Worm (Caenorhabditis elegans) whole organism, midembryonic: ENCODE measurements around the gene rpl-15.

Experiments
- flt-1 ChIP-seq: fragments of 200-800 bp; sonication (Bioruptor generic); IDR thresholded peaks from 2 replicates; pipeline ENCODE4 v1.3.6; 2022; ENCODE audit warnings: missing genetic modification characterization, missing compliant biosample characterization
- klf-2 ChIP-seq: fragments of 200-800 bp; sonication (Bioruptor generic); conservative IDR thresholded peaks from 2 replicates; pipeline ENCODE4 v1.3.6; 2022; ENCODE audit warnings: missing genetic modification reagents, missing genetic modification characterization, missing compliant biosample characterization
- med-1 ChIP-seq: sonication (generic microtip); optimal IDR thresholded peaks from 2 replicates; lab custom pipeline; 2017; ENCODE audit warnings: missing genetic modification characterization, mild to moderate bottlenecking, missing compliant biosample characterization, antibody characterized with exemption, missing genetic modification reagents; ENCODE audit not compliant: insufficient read depth
- ref-1 ChIP-seq: fragments of 200-800 bp; sonication (Bioruptor generic); conservative IDR thresholded peaks from 2 replicates; pipeline ENCODE4 v1.3.6; 2022; ENCODE audit warnings: missing genetic modification reagents, missing genetic modification characterization, missing compliant biosample characterization
- tab-1 ChIP-seq: fragments of 200-800 bp; sonication (Bioruptor generic); IDR thresholded peaks from 2 replicates; pipeline ENCODE4 v1.3.6; 2022; ENCODE audit warnings: missing genetic modification characterization, missing compliant biosample characterization
- ztf-23 ChIP-seq: fragments of 200-800 bp; sonication (Bioruptor generic); IDR thresholded peaks from 2 replicates; pipeline ENCODE4 v1.3.6; 2022; ENCODE audit warnings: missing genetic modification reagents, missing genetic modification characterization, missing compliant biosample characterization
- ztf-29 ChIP-seq: fragments of 200-800 bp; sonication (Bioruptor generic); IDR thresholded peaks from 2 replicates; pipeline ENCODE4 v1.3.6; 2022; ENCODE audit warnings: missing genetic modification reagents, missing genetic modification characterization, missing compliant biosample characterization

DNA sequence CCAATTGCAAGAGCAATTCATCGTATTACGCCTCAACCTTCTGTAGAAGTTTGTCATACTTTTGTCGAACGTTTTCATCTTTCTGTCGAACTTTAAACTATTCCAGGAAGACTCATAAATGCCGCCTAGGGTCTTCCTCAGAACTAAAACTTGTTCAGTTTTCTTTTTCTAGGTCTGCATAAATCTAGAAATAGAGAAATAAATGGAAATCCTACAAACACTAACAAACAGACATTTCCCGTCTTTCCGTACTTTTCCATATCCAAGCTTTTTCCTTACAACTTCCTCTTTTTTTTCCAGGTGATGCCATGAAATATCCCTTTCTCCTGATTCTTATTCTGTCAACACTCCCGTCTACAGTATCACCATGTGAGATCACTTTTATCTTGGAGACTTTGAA is 29.8 kb upstream of the rpl-15 start, which contains the start of gene cutl-28:
- no peak for TF ChIP-seq ref-1 (GFP tag; lab: Robert Waterston, UW)
- TF ChIP-seq klf-2 (GFP tag; lab: Robert Waterston, UW): no peak
- no peak for TF ChIP-seq ztf-23 (GFP tag; lab: Robert Waterston, UW)
- no peak for TF ChIP-seq flt-1 (GFP tag; lab: Robert Waterston, UW)
- no peak for TF ChIP-seq tab-1 (GFP tag; lab: Robert Waterston, UW)
- no peak for TF ChIP-seq med-1 (GFP tag; lab: Kevin White, UChicago)
- TF ChIP-seq ztf-29 (GFP tag; lab: Robert Waterston, UW): no peak
